Fruit fly (Drosophila melanogaster): ENCODE data around the gene MME1.

MME1 gene

DNA sequence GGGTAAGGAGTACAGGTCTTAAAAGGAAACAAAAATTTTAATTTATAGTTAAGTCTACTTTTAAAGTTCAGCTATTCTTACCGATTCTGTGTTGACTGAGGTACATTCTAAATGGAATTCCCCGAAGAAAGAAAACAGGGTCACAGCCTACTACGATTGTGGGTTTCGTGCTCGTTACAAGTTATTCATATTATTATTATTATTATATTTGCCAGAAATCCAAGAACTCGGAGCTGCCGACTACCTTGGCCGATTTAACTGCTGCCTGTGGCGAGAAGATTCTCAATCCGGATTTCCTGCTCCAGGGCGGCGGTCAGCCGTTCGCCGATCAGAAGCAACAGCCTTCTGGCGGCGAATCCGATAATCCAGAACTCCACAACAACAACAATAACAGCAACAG, 33.4 kb downstream of the MME1 start, which contains the start of gene Mst27D:
TSS of gene Mst27D (minus strand) at position 101 of the 400 bp plus-strand sequence.
- no peak for TF ChIP-seq CG8359 (GFP tag; optimal IDR thresholded peaks at IDR 0.05; ENCODE audit: borderline replicate concordance)
- no peak for TF ChIP-seq CG4360 (GFP tag; IDR thresholded peaks at IDR 0.05)
- no peak for TF ChIP-seq CrebB (tag; optimal IDR thresholded peaks at IDR 0.05)
- no peak for TF ChIP-seq CG7963 (GFP tag; IDR thresholded peaks at IDR 0.05; ENCODE audit: partially characterized antibody)
- no peak for TF ChIP-seq CG11696 (GFP tag; IDR thresholded peaks at IDR 0.05)
- no peak for TF ChIP-seq Hmx (GFP tag; optimal IDR thresholded peaks at IDR 0.05)
- TF ChIP-seq chm (GFP tag; IDR thresholded peaks at IDR 0.05): no peak
- no peak for TF ChIP-seq CG10147 (GFP tag; optimal IDR thresholded peaks at IDR 0.05)
- no peak for TF ChIP-seq CG6813 (GFP tag; optimal IDR thresholded peaks at IDR 0.05)
- no peak for TF ChIP-seq pita (GFP tag; optimal IDR thresholded peaks at IDR 0.05)
- no peak for TF ChIP-seq Ets97D (GFP tag; optimal IDR thresholded peaks at IDR 0.05)
- no peak for TF ChIP-seq Dref (GFP tag; IDR thresholded peaks at IDR 0.05)
- no peak for TF ChIP-seq ind (GFP tag; optimal IDR thresholded peaks at IDR 0.05)
- no peak for TF ChIP-seq jing (GFP tag; optimal IDR thresholded peaks at IDR 0.05)

DNA sequence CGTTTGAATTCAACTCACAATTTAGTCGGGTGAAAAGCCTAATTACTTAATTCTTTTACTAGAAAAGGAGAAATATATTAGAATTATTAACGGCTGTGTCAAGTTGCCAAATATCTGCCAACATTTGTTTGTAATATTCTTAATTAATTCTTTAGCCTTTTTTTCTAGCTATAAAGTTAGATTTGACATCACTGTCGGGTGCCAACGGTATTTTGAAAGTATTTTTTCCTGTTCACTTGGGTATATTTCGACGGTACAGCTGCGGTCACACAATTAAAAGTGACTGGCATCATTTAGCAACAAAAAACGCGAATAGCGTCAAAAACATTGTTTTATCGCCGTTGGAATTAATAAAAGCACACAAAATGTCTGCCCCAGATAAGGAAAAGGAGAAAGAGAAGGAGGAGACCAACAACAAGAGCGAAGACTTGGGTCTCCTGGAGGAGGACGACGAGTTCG, 36.4 kb downstream of the MME1 start, which contains the start of gene Sem1:
TSS of gene Sem1 (plus strand) at position 266 of the 459 bp plus-strand sequence.
- TF ChIP-seq sens (GFP tag) (peak; percentile 54), Ada2b (GFP tag; IDR thresholded peaks at IDR 0.05) (no peak), CG30020 (tag; optimal IDR thresholded peaks at IDR 0.05) (peak; percentile 47), phol (tag; optimal IDR thresholded peaks at IDR 0.05) (peak; percentile 5), CG4820 (GFP tag; optimal IDR thresholded peaks at IDR 0.05) (no peak), BtbVII (GFP tag; optimal IDR thresholded peaks at IDR 0.05) (no peak), CG16815 (GFP tag; optimal IDR thresholded peaks at IDR 0.05) (no peak), stwl (tag; optimal IDR thresholded peaks at IDR 0.05) (peak; percentile 29), slp2 (GFP tag; optimal IDR thresholded peaks at IDR 0.05) (no peak), YL-1 (GFP tag; optimal IDR thresholded peaks at IDR 0.05) (peak; percentile 31), CG13287 (GFP tag; IDR thresholded peaks at IDR 0.05; ENCODE audit: partially characterized antibody) (peak; percentile 16), Bgb (GFP tag; IDR thresholded peaks at IDR 0.05; ENCODE audit: partially characterized antibody) (no peak), CG4730 (GFP tag; IDR thresholded peaks at IDR 0.05) (no peak), gfzf (GFP tag; optimal IDR thresholded peaks at IDR 0.05) (peak; percentile 86), fu2 (GFP tag; optimal IDR thresholded peaks at IDR 0.05) (no peak), unc-4 (GFP tag; IDR thresholded peaks at IDR 0.05; ENCODE audit: partially characterized antibody) (no peak), lilli (GFP tag; optimal IDR thresholded peaks at IDR 0.05) (peak; percentile 6), BEAF-32 (GFP tag; optimal IDR thresholded peaks at IDR 0.05) (peak; percentile 7), CG18262 (tag; optimal IDR thresholded peaks at IDR 0.05) (peak; percentile 4), CG2116 (GFP tag; optimal IDR thresholded peaks at IDR 0.05) (no peak), CG12391 (tag; optimal IDR thresholded peaks at IDR 0.05) (peak; percentile 13), unpg (GFP tag; optimal IDR thresholded peaks at IDR 0.05) (no peak), CG2712 (tag; optimal IDR thresholded peaks at IDR 0.05) (peak; percentile 17), CG33213 (GFP tag; optimal IDR thresholded peaks at IDR 0.05) (no peak), MESR4 (GFP tag; optimal IDR thresholded peaks at IDR 0.05) (peak; percentile 52), CG9609 (GFP tag; optimal IDR thresholded peaks at IDR 0.05) (no peak), prd (optimal IDR thresholded peaks at IDR 0.05) (no peak), prd (GFP tag; IDR thresholded peaks at IDR 0.05) (0 out of 3 replicates have a peak, but pooled peaks have one; percentile 14), Mes4 (GFP tag; optimal IDR thresholded peaks at IDR 0.05) (no peak), CG6175 (GFP tag; IDR thresholded peaks at IDR 0.05) (no peak), CG9932 (GFP tag; IDR thresholded peaks at IDR 0.05) (peak; percentile 39; the same call in 1 of the 2 replicates), aop (GFP tag; IDR thresholded peaks at IDR 0.05) (no peak), CG10147 (GFP tag; optimal IDR thresholded peaks at IDR 0.05) (no peak), Myb (GFP tag; optimal IDR thresholded peaks at IDR 0.05) (peak; percentile 42), NC2β (GFP tag; optimal IDR thresholded peaks at IDR 0.05) (no peak), CG10267 (tag; optimal IDR thresholded peaks at IDR 0.05) (peak; percentile 11), Vsx1 (GFP tag; optimal IDR thresholded peaks at IDR 0.05) (no peak)
